Worm (Caenorhabditis elegans): ENCODE data around the gene dars-1.

ce11 chrIII:9457192-9458103 is 33.6 kb downstream of the dars-1 start:
- TF ChIP-seq ztf-29 (GFP tag; IDR thresholded peaks at IDR 0.05), result no peak
- no peak for TF ChIP-seq klf-2 (GFP tag; conservative IDR thresholded peaks at IDR 0.05)
- no peak for TF ChIP-seq flt-1 (GFP tag; IDR thresholded peaks at IDR 0.05)
- no peak for TF ChIP-seq med-1 (GFP tag; optimal IDR thresholded peaks at IDR 0.05; ENCODE audit: insufficient read depth)
- TF ChIP-seq T22C8.4 (GFP tag; IDR thresholded peaks at IDR 0.05), result 0 out of 2 replicates have a peak, but pooled peaks have one; percentile 21

Measured in whole organism, midembryonic.